Worm (Caenorhabditis elegans) whole organism, late embryonic: ENCODE data around the gene adah-1.

Source experiments
- C38D4.7 ChIP-seq: fragments of 200-800 bp; sonication (Bioruptor generic); optimal IDR thresholded peaks from 2 replicates; lab custom pipeline; 2018; ENCODE audit warnings: mild to moderate bottlenecking, missing genetic modification characterization, moderate library complexity, missing compliant biosample characterization
- K02D7.2 ChIP-seq: sonication (generic microtip); optimal IDR thresholded peaks from 2 replicates; lab custom pipeline; 2017; ENCODE audit warnings: mild to moderate bottlenecking, missing genetic modification characterization, missing compliant biosample characterization
- T23F11.4 ChIP-seq: fragments of 200-800 bp; sonication (Bioruptor generic); optimal IDR thresholded peaks from 2 replicates; lab custom pipeline; 2018; ENCODE audit warnings: mild to moderate bottlenecking, missing genetic modification characterization, missing compliant biosample characterization
- ama-1 ChIP-seq: fragments of 150-350 bp; optimal IDR thresholded peaks from 2 replicates; lab custom pipeline; 2014
- ceh-18 ChIP-seq: sonication (generic microtip); optimal IDR thresholded peaks from 2 replicates; lab custom pipeline; 2016; ENCODE audit warnings: missing genetic modification characterization, missing compliant biosample characterization
- ceh-19 ChIP-seq: fragments of 200-800 bp; sonication (Bioruptor generic); optimal IDR thresholded peaks from 2 replicates; lab custom pipeline; 2018; ENCODE audit warnings: mild to moderate bottlenecking, missing genetic modification characterization, missing compliant biosample characterization
- ceh-31 ChIP-seq: sonication (generic microtip); optimal IDR thresholded peaks from 2 replicates; lab custom pipeline; 2016; ENCODE audit warnings: missing genetic modification characterization, missing compliant biosample characterization
- ceh-6 ChIP-seq: fragments of 200-800 bp; sonication (Bioruptor generic); optimal IDR thresholded peaks from 2 replicates; lab custom pipeline; 2018; ENCODE audit warnings: mild to moderate bottlenecking, missing genetic modification characterization, missing compliant biosample characterization
- ceh-9 ChIP-seq: sonication (generic microtip); optimal IDR thresholded peaks from 2 replicates; lab custom pipeline; 2016; ENCODE audit warnings: mild to moderate bottlenecking, missing genetic modification characterization, inconsistent platforms, missing compliant biosample characterization
- dmd-4 ChIP-seq: sonication (generic microtip); optimal IDR thresholded peaks from 2 replicates; lab custom pipeline; 2016; ENCODE audit warnings: borderline replicate concordance, missing genetic modification characterization, missing compliant biosample characterization
- elt-2 ChIP-seq: sonication (generic microtip); optimal IDR thresholded peaks from 2 replicates; lab custom pipeline; 2016; ENCODE audit warnings: missing genetic modification reagents, missing genetic modification characterization, missing compliant biosample characterization
- elt-4 ChIP-seq: sonication (generic microtip); optimal IDR thresholded peaks from 2 replicates; lab custom pipeline; 2016; ENCODE audit warnings: missing genetic modification characterization, missing compliant biosample characterization
- gmeb-2 ChIP-seq: sonication (generic microtip); optimal IDR thresholded peaks from 2 replicates; lab custom pipeline; 2016; ENCODE audit warnings: missing genetic modification characterization, inconsistent platforms, missing compliant biosample characterization
- hlh-15 ChIP-seq: sonication (generic microtip); optimal IDR thresholded peaks from 2 replicates; lab custom pipeline; 2016; ENCODE audit warnings: missing genetic modification characterization, missing compliant biosample characterization
- hlh-30 ChIP-seq: sonication (generic microtip); optimal IDR thresholded peaks from 2 replicates; lab custom pipeline; 2017; ENCODE audit warnings: antibody characterized with exemption, missing genetic modification characterization, missing compliant biosample characterization; ENCODE audit not compliant: insufficient read depth
- hlh-6 ChIP-seq: sonication (generic microtip); optimal IDR thresholded peaks from 2 replicates; lab custom pipeline; 2016; ENCODE audit warnings: missing genotype, missing genetic modification characterization, missing compliant biosample characterization
- hlh-8 ChIP-seq: sonication (generic microtip); optimal IDR thresholded peaks from 2 replicates; lab custom pipeline; 2016; ENCODE audit warnings: missing genotype, missing genetic modification characterization, missing compliant biosample characterization
- lim-6 ChIP-seq: sonication (generic microtip); optimal IDR thresholded peaks from 2 replicates; lab custom pipeline; 2016; ENCODE audit warnings: missing genetic modification characterization, missing compliant biosample characterization
- odd-2 ChIP-seq: sonication (generic microtip); optimal IDR thresholded peaks from 2 replicates; lab custom pipeline; 2017; ENCODE audit warnings: antibody characterized with exemption, mild to moderate bottlenecking, missing genetic modification characterization, missing compliant biosample characterization
- pat-9 ChIP-seq: fragments of 200-800 bp; sonication (Bioruptor generic); optimal IDR thresholded peaks from 2 replicates; lab custom pipeline; 2018; ENCODE audit warnings: mild to moderate bottlenecking, missing genetic modification characterization, moderate library complexity, missing compliant biosample characterization
- pax-1 ChIP-seq: fragments of 150-350 bp; optimal IDR thresholded peaks from 2 replicates; lab custom pipeline; 2014; ENCODE audit warnings: missing biosample characterization, missing genetic modification characterization
- pha-2 ChIP-seq: sonication (generic microtip); optimal IDR thresholded peaks from 2 replicates; lab custom pipeline; 2017; ENCODE audit warnings: mild to moderate bottlenecking, missing genetic modification characterization, missing compliant biosample characterization
- pqm-1 ChIP-seq: sonication (generic microtip); optimal IDR thresholded peaks from 2 replicates; lab custom pipeline; 2016; ENCODE audit warnings: missing genetic modification characterization, missing compliant biosample characterization
- pros-1 ChIP-seq: fragments of 150-350 bp; optimal IDR thresholded peaks from 2 replicates; lab custom pipeline; 2014; ENCODE audit warnings: missing biosample characterization, missing genetic modification reagents, missing genetic modification characterization
- ref-2 ChIP-seq: sonication (generic microtip); optimal IDR thresholded peaks from 2 replicates; lab custom pipeline; 2016; ENCODE audit warnings: missing genetic modification characterization, missing compliant biosample characterization
- sox-4 ChIP-seq: sonication (generic microtip); optimal IDR thresholded peaks from 2 replicates; lab custom pipeline; 2017; ENCODE audit warnings: mild to moderate bottlenecking, missing genetic modification characterization, inconsistent platforms, missing compliant biosample characterization
- syd-9 ChIP-seq: sonication (generic microtip); optimal IDR thresholded peaks from 2 replicates; lab custom pipeline; 2016; ENCODE audit warnings: mild to moderate bottlenecking, missing genetic modification characterization, moderate library complexity, missing compliant biosample characterization
- tbx-2 ChIP-seq: sonication (generic microtip); optimal IDR thresholded peaks from 2 replicates; lab custom pipeline; 2016; ENCODE audit warnings: missing genetic modification characterization, missing compliant biosample characterization
- unc-3 ChIP-seq, 2 experiments: fragments of 200-800 bp in 1 of 2; sonication (Bioruptor generic) in 1 of 2; sonication (generic microtip) in 1 of 2; conservative IDR thresholded peaks in 1 of 2; optimal IDR thresholded peaks in 1 of 2; 2 replicates each; pipeline versions ENCODE4 v1.3.6 to Lab custom; 2016 to 2022; ENCODE audit warnings: missing compliant biosample characterization in 2 of 2, missing genetic modification characterization in 2 of 2, missing genetic modification reagents in 1 of 2
- unc-55 ChIP-seq: sonication (generic microtip); optimal IDR thresholded peaks from 2 replicates; lab custom pipeline; 2017; ENCODE audit warnings: missing biosample characterization, missing genetic modification reagents, missing genetic modification characterization
- unc-86 ChIP-seq: sonication (generic microtip); optimal IDR thresholded peaks from 2 replicates; lab custom pipeline; 2016; ENCODE audit warnings: missing genetic modification characterization, missing compliant biosample characterization

Gene adah-1

DNA sequence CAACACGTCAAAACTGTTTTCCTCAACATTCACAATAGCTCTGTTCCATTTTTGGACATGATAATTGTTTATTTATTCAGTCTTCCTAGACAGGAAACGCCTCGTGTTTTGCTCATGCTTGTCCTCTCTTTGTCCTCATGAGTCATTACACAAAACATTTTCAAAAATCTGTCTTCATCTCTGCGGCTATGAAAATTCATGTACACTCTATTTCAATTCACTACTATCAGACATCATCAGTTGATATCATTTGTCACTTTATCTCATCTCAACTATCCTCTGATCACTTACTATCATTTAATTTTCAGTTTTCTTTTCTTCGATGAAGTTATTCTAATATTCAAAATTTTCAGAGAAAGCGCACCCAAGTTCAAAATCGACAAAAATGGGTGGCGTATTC lies at the start of gene adah-1:
Gene adah-1, plus strand, starts transcription at position 354 of the 400 bp plus-strand sequence.
- peak; percentile 85 for TF ChIP-seq unc-55 (GFP tag; lab: Kevin White, UChicago)
- no peak for TF ChIP-seq elt-4 (tag; lab: Kevin White, UChicago)
- TF ChIP-seq ceh-18 (tag; lab: Kevin White, UChicago), result peak; percentile 5

DNA sequence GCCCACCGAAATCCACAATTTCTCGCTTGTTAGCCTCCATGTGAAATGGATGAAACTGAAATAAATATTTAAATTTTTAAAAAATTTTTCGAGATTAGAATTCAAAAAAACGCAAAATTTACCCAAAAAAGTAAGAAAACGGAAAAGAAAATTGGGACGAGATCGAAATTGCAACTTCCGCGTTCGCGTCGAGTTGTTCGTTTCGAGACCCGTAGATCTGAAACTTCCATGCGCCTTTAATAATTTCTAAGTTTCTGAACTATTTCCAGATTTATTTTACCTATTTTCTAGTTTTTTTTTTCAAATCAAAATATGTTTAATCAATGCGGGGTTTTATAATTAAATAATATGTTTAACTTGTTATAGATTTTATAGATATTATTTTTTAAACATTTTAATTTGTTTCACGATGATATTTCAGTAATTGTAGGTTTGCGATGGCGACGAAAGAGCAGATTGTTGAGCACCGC lies 46.9 kb upstream of the adah-1 start, which contains the start of the genes pgl-1 and him-3:
Gene pgl-1, minus strand, starts transcription at position 230 of the 470 bp plus-strand sequence.
Gene him-3, plus strand, starts transcription at position 420 of the 470 bp plus-strand sequence.
- TF ChIP-seq pax-1 (tag; lab: Kevin White, UChicago) (no peak), T23F11.4 (no peak), syd-9 (tag; lab: Kevin White, UChicago) (no peak)

DNA sequence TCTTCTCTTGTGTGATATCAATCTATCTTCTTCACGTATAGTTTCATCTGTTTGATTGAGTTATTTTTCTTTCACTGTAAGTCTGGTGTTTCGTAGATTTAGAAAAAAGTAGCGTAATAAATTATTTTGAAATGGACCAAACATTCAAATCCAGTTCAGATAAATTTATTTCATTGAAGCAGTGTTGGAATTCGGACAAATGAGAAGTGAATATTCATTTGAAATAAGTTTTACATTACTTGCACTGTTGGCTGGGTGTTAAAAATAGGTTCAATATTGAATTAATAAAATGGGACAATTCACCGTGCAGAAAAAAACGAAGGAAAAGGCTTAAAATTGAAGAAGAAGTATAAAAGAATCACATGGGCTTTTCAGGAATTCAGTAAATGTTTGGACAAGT lies 45.4 kb upstream of the adah-1 start:
- TF ChIP-seq unc-3 (GFP tag; conservative IDR thresholded peaks at IDR 0.05; lab: Robert Waterston, UW) (no peak), unc-3 (tag; optimal IDR thresholded peaks at IDR 0.05; lab: Kevin White, UChicago) (no peak), gmeb-2 (tag; lab: Kevin White, UChicago) (no peak), ceh-9 (no peak), elt-2 (tag; lab: Kevin White, UChicago) (no peak), ama-1 (lab: Kevin White, UChicago) (no peak), ceh-19 (GFP tag; lab: Kevin White, UChicago) (no peak), unc-86 (no peak), syd-9 (tag; lab: Kevin White, UChicago) (no peak), hlh-8 (no peak), K02D7.2 (tag; lab: Kevin White, UChicago) (no peak)

DNA sequence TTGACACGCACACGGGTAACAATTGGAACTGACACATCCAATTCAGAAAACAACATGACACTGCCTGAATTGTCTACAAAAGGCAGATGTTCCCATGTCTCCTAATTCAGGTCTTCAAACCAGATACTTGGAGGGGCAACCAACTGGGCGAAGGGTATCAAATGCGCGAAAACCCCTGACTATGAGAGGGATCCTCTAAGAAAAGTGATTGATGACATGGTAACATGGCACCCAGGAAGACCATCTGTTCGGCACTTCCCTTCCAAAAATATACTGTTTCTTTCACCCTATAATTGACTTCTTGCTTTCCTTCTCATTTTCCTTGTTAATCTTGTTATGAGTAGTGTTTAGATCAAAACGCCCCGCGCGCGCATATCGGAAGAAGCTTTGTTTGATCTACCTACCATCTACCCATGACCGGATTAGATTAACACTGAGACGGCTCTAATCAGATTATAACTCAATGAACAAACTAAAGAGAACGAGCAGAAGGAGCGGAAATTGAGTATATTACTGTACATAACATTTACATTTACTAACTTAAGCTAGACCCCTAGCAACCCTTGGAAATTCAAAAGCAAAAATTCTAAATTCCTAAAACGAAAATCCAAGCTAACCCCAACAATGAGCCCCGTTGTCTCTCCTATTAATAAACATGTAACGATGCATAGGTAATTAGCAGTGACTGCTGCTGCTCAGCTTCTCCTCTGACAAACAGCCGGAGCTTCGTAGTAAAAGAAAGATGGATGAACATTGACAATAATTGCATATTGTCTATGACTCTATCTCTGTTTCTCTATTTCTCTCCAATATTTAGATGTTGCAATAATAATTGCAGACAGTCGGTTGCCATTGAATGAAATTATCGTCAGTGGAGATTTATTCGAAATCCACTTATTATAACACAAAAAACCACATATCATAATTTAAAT lies 39.3 kb upstream of the adah-1 start:
- TF ChIP-seq pha-2 (tag; lab: Kevin White, UChicago) (peak; percentile 12), tbx-2 (tag; lab: Kevin White, UChicago) (no peak), elt-2 (tag; lab: Kevin White, UChicago) (no peak), pqm-1 (tag; lab: Kevin White, UChicago) (no peak), unc-55 (GFP tag; lab: Kevin White, UChicago) (peak; percentile 67), odd-2 (tag; lab: Kevin White, UChicago) (no peak), pax-1 (tag; lab: Kevin White, UChicago) (peak; percentile 91), ceh-31 (peak; percentile 32), T23F11.4 (no peak), hlh-6 (tag; lab: Kevin White, UChicago) (no peak), pros-1 (tag; lab: Kevin White, UChicago) (no peak), ceh-18 (tag; lab: Kevin White, UChicago) (no peak)

DNA sequence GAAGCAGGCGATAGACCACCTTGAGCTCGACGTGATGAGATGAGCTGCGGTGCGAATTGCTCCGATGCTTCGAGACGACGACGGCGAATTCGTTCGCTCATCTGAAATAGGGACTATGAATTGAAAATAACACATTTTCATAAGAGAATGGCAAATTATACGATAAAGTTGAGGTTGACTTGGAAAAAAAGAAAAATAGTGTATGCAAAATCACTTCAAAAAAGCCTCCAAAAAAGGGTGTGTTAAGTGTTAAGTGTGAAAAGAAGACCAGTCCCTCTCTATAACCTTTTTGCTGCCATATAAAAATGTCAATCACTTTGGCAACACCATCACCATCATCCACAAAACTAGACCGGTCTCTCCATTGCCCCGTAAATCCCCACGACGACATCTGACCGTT lies 37.2 kb upstream of the adah-1 start, which contains the start of gene prkl-1:
Gene prkl-1, minus strand, starts transcription at position 101 of the 400 bp plus-strand sequence.
- no peak for TF ChIP-seq sox-4 (tag; lab: Kevin White, UChicago)
- TF ChIP-seq lim-6 (tag; lab: Kevin White, UChicago), result no peak
- TF ChIP-seq odd-2 (tag; lab: Kevin White, UChicago), result no peak
- no peak for TF ChIP-seq hlh-30 (tag; lab: Kevin White, UChicago)

DNA sequence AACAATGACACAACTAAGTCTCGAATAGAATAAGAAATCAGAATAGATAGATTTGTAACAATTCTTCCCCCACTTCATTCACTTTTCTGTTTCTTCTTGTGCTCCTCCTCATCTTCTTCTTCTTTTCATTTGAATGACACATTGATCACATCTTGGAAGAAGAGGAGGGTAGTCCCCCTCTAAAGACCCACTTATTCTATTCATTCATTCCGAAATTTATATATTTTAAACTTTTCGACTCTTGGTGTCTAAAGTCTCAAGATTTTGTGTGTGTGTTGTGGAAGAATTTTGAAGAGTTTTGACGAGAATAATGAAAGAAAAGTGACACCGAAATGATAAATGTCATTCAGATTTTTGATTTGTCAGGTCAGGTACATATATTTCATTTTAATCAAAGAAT lies 32.9 kb upstream of the adah-1 start:
- TF ChIP-seq dmd-4 (tag; lab: Kevin White, UChicago), result no peak
- no peak for TF ChIP-seq hlh-15 (tag; lab: Kevin White, UChicago)
- TF ChIP-seq C38D4.7, result no peak
- TF ChIP-seq ceh-6 (GFP tag; lab: Kevin White, UChicago), result no peak
- no peak for TF ChIP-seq ref-2 (tag; lab: Kevin White, UChicago)
- peak; percentile 74 for TF ChIP-seq unc-55 (GFP tag; lab: Kevin White, UChicago)
- no peak for TF ChIP-seq hlh-30 (tag; lab: Kevin White, UChicago)
- no peak for TF ChIP-seq pat-9
- TF ChIP-seq hlh-6 (tag; lab: Kevin White, UChicago), result no peak
